Worm (Caenorhabditis elegans) whole organism, L1 larva: ENCODE measurements around the gene T10F2.2.
A peak's percentile ranks its signal among the peaks of the same experiment; 100 is the strongest.

ENCODE experiments used
- C34B4.2 ChIP-seq: sonication (generic microtip); optimal IDR thresholded peaks from 2 replicates; lab custom pipeline; 2017; ENCODE audit warnings: mild to moderate bottlenecking, missing genetic modification characterization, missing compliant biosample characterization
- Y116A8C.19 ChIP-seq: sonication (generic microtip); optimal IDR thresholded peaks from 2 replicates; lab custom pipeline; 2016; ENCODE audit warnings: missing compliant biosample characterization, missing genetic modification characterization, borderline replicate concordance
- aly-2 ChIP-seq: fragments of 150-350 bp; optimal IDR thresholded peaks from 2 replicates; lab custom pipeline; 2014; ENCODE audit warnings: missing biosample characterization, missing genetic modification characterization
- ceh-63 ChIP-seq: fragments of 200-800 bp; sonication (Bioruptor generic); optimal IDR thresholded peaks from 2 replicates; lab custom pipeline; 2018; ENCODE audit warnings: mild to moderate bottlenecking, missing genetic modification characterization, missing compliant biosample characterization
- ceh-82 ChIP-seq, 3 experiments: fragments of 150-350 bp in 1 of 3; sonication (generic microtip) in 2 of 3; optimal IDR thresholded peaks; 2 replicates each; lab custom pipeline; 2014 to 2017; ENCODE audit warnings: missing biosample characterization in 3 of 3, missing genetic modification characterization in 3 of 3
- ceh-88 ChIP-seq: fragments of 200-800 bp; sonication (Bioruptor generic); IDR thresholded peaks from 2 replicates; pipeline ENCODE4 v1.3.6; 2022; ENCODE audit warnings: missing genetic modification characterization, missing compliant biosample characterization
- ceh-90 ChIP-seq: sonication (generic microtip); optimal IDR thresholded peaks from 2 replicates; lab custom pipeline; 2016; ENCODE audit warnings: missing genetic modification characterization, missing compliant biosample characterization
- dpl-1 ChIP-seq, 3 experiments: fragments of 150-350 bp in 2 of 3; sonication (generic microtip) in 1 of 3; optimal IDR thresholded peaks; 2 replicates each; lab custom pipeline; 2014 to 2017; ENCODE audit warnings: missing biosample characterization in 3 of 3, missing genetic modification characterization in 3 of 3, missing genetic modification reagents in 3 of 3
- efl-1 ChIP-seq, 4 experiments: fragments of 150-350 bp; optimal IDR thresholded peaks in 3 of 4; peaks in 1 of 4; 1 replicate in 1 of 4; 2 replicates in 3 of 4; lab custom pipeline; 2014; ENCODE audit warnings: missing biosample characterization in 2 of 4, missing genetic modification characterization in 2 of 4, missing genetic modification reagents in 2 of 4
- efl-3 ChIP-seq: fragments of 200-800 bp; sonication (Bioruptor generic); optimal IDR thresholded peaks from 2 replicates; lab custom pipeline; 2018; ENCODE audit warnings: mild to moderate bottlenecking, missing genetic modification characterization, missing compliant biosample characterization
- ets-5 ChIP-seq: fragments of 200-800 bp; sonication (Bioruptor generic); IDR thresholded peaks from 2 replicates; pipeline ENCODE4 v1.3.6; 2022; ENCODE audit warnings: missing genetic modification characterization, missing compliant biosample characterization
- fos-1 ChIP-seq: fragments of 150-350 bp; optimal IDR thresholded peaks from 2 replicates; lab custom pipeline; 2014; ENCODE audit warnings: missing biosample characterization, missing genetic modification characterization
- grh-1 ChIP-seq: fragments of 200-800 bp; sonication (Bioruptor generic); IDR thresholded peaks from 2 replicates; pipeline ENCODE4 v1.3.6; 2022; ENCODE audit warnings: missing genetic modification reagents, missing genetic modification characterization, missing compliant biosample characterization
- hlh-17 ChIP-seq: fragments of 200-800 bp; sonication (Bioruptor generic); optimal IDR thresholded peaks from 2 replicates; lab custom pipeline; 2018; ENCODE audit warnings: missing genetic modification characterization, mild to moderate bottlenecking, missing compliant biosample characterization, moderate library complexity, borderline replicate concordance
- irx-1 ChIP-seq: sonication (generic microtip); optimal IDR thresholded peaks from 2 replicates; lab custom pipeline; 2016; ENCODE audit warnings: missing genetic modification characterization, missing compliant biosample characterization
- lin-14 ChIP-seq: fragments of 200-800 bp; sonication (Bioruptor generic); optimal IDR thresholded peaks from 2 replicates; lab custom pipeline; 2018; ENCODE audit warnings: mild to moderate bottlenecking, missing genetic modification characterization, moderate library complexity, missing compliant biosample characterization
- lin-35 ChIP-seq, 2 experiments: fragments of 150-350 bp; optimal IDR thresholded peaks; 2 replicates each; lab custom pipeline; 2014; ENCODE audit warnings: missing biosample characterization in 2 of 2, missing genetic modification characterization in 2 of 2, missing genetic modification reagents in 2 of 2
- lin-39 ChIP-seq: fragments of 150-350 bp; optimal IDR thresholded peaks from 2 replicates; lab custom pipeline; 2014; ENCODE audit warnings: missing biosample characterization, missing genetic modification reagents, missing genetic modification characterization
- lsy-2 ChIP-seq, 2 experiments: fragments of 150-350 bp; optimal IDR thresholded peaks; 2 replicates each; lab custom pipeline; 2014; ENCODE audit warnings: missing biosample characterization in 2 of 2, missing genetic modification characterization in 2 of 2
- mab-9 ChIP-seq: fragments of 200-800 bp; sonication (Bioruptor generic); IDR thresholded peaks from 2 replicates; pipeline ENCODE4 v1.3.6; 2022; ENCODE audit warnings: missing genetic modification reagents, missing genetic modification characterization, missing compliant biosample characterization
- mef-2 ChIP-seq: fragments of 150-350 bp; optimal IDR thresholded peaks from 2 replicates; lab custom pipeline; 2014; ENCODE audit warnings: missing biosample characterization, missing genetic modification characterization
- nhr-11 ChIP-seq: fragments of 150-350 bp; optimal IDR thresholded peaks from 2 replicates; lab custom pipeline; 2014; ENCODE audit warnings: missing biosample characterization, missing genetic modification characterization
- nhr-20 ChIP-seq: sonication (generic microtip); optimal IDR thresholded peaks from 2 replicates; lab custom pipeline; 2016; ENCODE audit warnings: mild to moderate bottlenecking, missing genetic modification characterization, missing compliant biosample characterization
- nhr-237 ChIP-seq: fragments of 150-350 bp; optimal IDR thresholded peaks from 2 replicates; lab custom pipeline; 2014; ENCODE audit warnings: missing biosample characterization, missing genetic modification characterization
- nhr-28 ChIP-seq: fragments of 150-350 bp; optimal IDR thresholded peaks from 2 replicates; lab custom pipeline; 2014; ENCODE audit warnings: missing biosample characterization, missing genetic modification characterization
- nhr-47 ChIP-seq: sonication (generic microtip); optimal IDR thresholded peaks from 2 replicates; lab custom pipeline; 2016; ENCODE audit warnings: mild to moderate bottlenecking, missing genetic modification characterization, moderate library complexity, missing compliant biosample characterization
- nhr-71 ChIP-seq: sonication (generic microtip); optimal IDR thresholded peaks from 2 replicates; lab custom pipeline; 2016; ENCODE audit warnings: mild to moderate bottlenecking, missing genetic modification characterization, moderate library complexity, missing compliant biosample characterization
- nhr-76 ChIP-seq: sonication (generic microtip); optimal IDR thresholded peaks from 2 replicates; lab custom pipeline; 2017; ENCODE audit warnings: missing biosample characterization, missing genetic modification characterization
- rnt-1 ChIP-seq: sonication (generic microtip); optimal IDR thresholded peaks from 2 replicates; lab custom pipeline; 2016; ENCODE audit warnings: mild to moderate bottlenecking, missing genetic modification characterization, moderate library complexity, missing compliant biosample characterization
- snpc-4 ChIP-seq: fragments of 150-350 bp; optimal IDR thresholded peaks from 2 replicates; lab custom pipeline; 2014; ENCODE audit warnings: missing biosample characterization, missing genetic modification characterization
- sptf-1 ChIP-seq: fragments of 150-350 bp; optimal IDR thresholded peaks from 2 replicates; lab custom pipeline; 2014; ENCODE audit warnings: missing biosample characterization, missing genetic modification characterization
- sup-37 ChIP-seq: fragments of 200-800 bp; sonication (Bioruptor generic); optimal IDR thresholded peaks from 2 replicates; lab custom pipeline; 2018; ENCODE audit warnings: mild to moderate bottlenecking, missing genetic modification characterization, missing compliant biosample characterization
- swsn-7 ChIP-seq: sonication (generic microtip); optimal IDR thresholded peaks from 2 replicates; lab custom pipeline; 2016; ENCODE audit warnings: missing genetic modification characterization, missing compliant biosample characterization
- tlp-1 ChIP-seq: fragments of 150-350 bp; optimal IDR thresholded peaks from 2 replicates; lab custom pipeline; 2014; ENCODE audit warnings: missing biosample characterization, missing genetic modification characterization
- unc-30 ChIP-seq: sonication (generic microtip); optimal IDR thresholded peaks from 2 replicates; lab custom pipeline; 2017; ENCODE audit warnings: missing biosample characterization, missing genetic modification characterization
- unc-98 ChIP-seq: fragments of 200-800 bp; sonication (Bioruptor generic); IDR thresholded peaks from 2 replicates; pipeline ENCODE4 v1.3.6; 2022; ENCODE audit warnings: missing genetic modification characterization, missing compliant biosample characterization
- zag-1 ChIP-seq: fragments of 150-350 bp; optimal IDR thresholded peaks from 2 replicates; lab custom pipeline; 2014; ENCODE audit warnings: missing biosample characterization, missing genetic modification characterization
- zip-4 ChIP-seq: fragments of 200-800 bp; sonication (Bioruptor generic); optimal IDR thresholded peaks from 2 replicates; lab custom pipeline; 2018; ENCODE audit warnings: mild to moderate bottlenecking, missing genetic modification characterization, moderate library complexity, missing compliant biosample characterization
- ztf-11 ChIP-seq, 2 experiments: sonication (generic microtip); optimal IDR thresholded peaks; 2 replicates each; lab custom pipeline; 2016 to 2017; ENCODE audit warnings: missing genetic modification characterization in 2 of 2, missing biosample characterization in 1 of 2, missing compliant biosample characterization in 1 of 2

The T10F2.2 gene

ce11 chrIII:5181217-5181616 lies 16.1 kb upstream of the T10F2.2 start:
- TF ChIP-seq fos-1 (tag; lab: Kevin White, UChicago), result no peak
- TF ChIP-seq mab-9, result no peak
- TF ChIP-seq lsy-2 (tag; optimal IDR thresholded peaks at IDR 0.05; lab: Kevin White, UChicago), result no peak
- TF ChIP-seq nhr-76, result no peak
- no peak for TF ChIP-seq C34B4.2 (tag; lab: Kevin White, UChicago)
- no peak for TF ChIP-seq sup-37 (GFP tag; lab: Kevin White, UChicago)
- no peak for TF ChIP-seq unc-98 (GFP tag; lab: Robert Waterston, UW)
- TF ChIP-seq efl-1 (optimal IDR thresholded peaks at IDR 0.05; lab: Kevin White, UChicago), result no peak
- peak in 1 of 2 experiments; percentile 52 for TF ChIP-seq efl-1 (GFP tag; optimal IDR thresholded peaks at IDR 0.05 in 1 of 2; lab: Kevin White, UChicago)
- no peak for TF ChIP-seq ceh-82 (tag; optimal IDR thresholded peaks at IDR 0.05; lab: Kevin White, UChicago)
- peak in 1 of 2 experiments; percentile 34 for TF ChIP-seq lin-35 (GFP tag; optimal IDR thresholded peaks at IDR 0.05; lab: Kevin White, UChicago)
- TF ChIP-seq ceh-63 (GFP tag; lab: Kevin White, UChicago), result no peak
- no peak for TF ChIP-seq lin-39 (tag; lab: Kevin White, UChicago)
- TF ChIP-seq swsn-7 (tag; lab: Kevin White, UChicago), result no peak
- no peak for TF ChIP-seq ceh-88 (GFP tag; lab: Robert Waterston, UW)
- TF ChIP-seq dpl-1 (GFP tag; optimal IDR thresholded peaks at IDR 0.05; lab: Kevin White, UChicago), result peak in 1 of 3 experiments; percentile 51
- TF ChIP-seq nhr-47 (tag; lab: Kevin White, UChicago), result no peak
- TF ChIP-seq ets-5, result no peak

- TF ChIP-seq nhr-237 (no peak), efl-1 (optimal IDR thresholded peaks at IDR 0.05; lab: Kevin White, UChicago) (no peak), efl-1 (GFP tag; optimal IDR thresholded peaks at IDR 0.05 in 1 of 2; lab: Kevin White, UChicago) (peak in 1 of 2 experiments; percentile 71), lsy-2 (tag; optimal IDR thresholded peaks at IDR 0.05; lab: Kevin White, UChicago) (peak in 1 of 2 experiments; percentile 23), lin-14 (peak; percentile 24)
Measured at ce11 chrIII:5180588-5180987, 15.5 kb upstream of the T10F2.2 start.

ce11 chrIII:5179166-5179565 lies 14.1 kb upstream of the T10F2.2 start:
- TF ChIP-seq nhr-71 (tag; lab: Kevin White, UChicago) (no peak), efl-1 (optimal IDR thresholded peaks at IDR 0.05; lab: Kevin White, UChicago) (peak in 1 of 2 experiments; percentile 3), efl-1 (GFP tag; optimal IDR thresholded peaks at IDR 0.05 in 1 of 2; lab: Kevin White, UChicago) (peak in 1 of 2 experiments; percentile 10)

ce11 chrIII:5173622-5174021 lies 8.5 kb upstream of the T10F2.2 start, which contains the start of gene cid-1:
Gene cid-1, plus strand, starts transcription at chrIII:5173922.
- TF ChIP-seq aly-2 (tag; lab: Kevin White, UChicago) (no peak), zag-1 (tag; lab: Kevin White, UChicago) (no peak), snpc-4 (tag; lab: Kevin White, UChicago) (no peak)
- TF ChIP-seq, all 84 proteins: peak for 0

- TF ChIP-seq nhr-20 (tag; lab: Kevin White, UChicago) (no peak), mef-2 (no peak), rnt-1 (tag; lab: Kevin White, UChicago) (no peak), grh-1 (no peak), Y116A8C.19 (tag; lab: Kevin White, UChicago) (no peak), unc-30 (no peak), nhr-237 (no peak), ztf-11 (tag; optimal IDR thresholded peaks at IDR 0.05; lab: Kevin White, UChicago) (no peak), sptf-1 (tag; lab: Kevin White, UChicago) (no peak), irx-1 (no peak), snpc-4 (tag; lab: Kevin White, UChicago) (no peak), ceh-90 (tag; lab: Kevin White, UChicago) (no peak), nhr-28 (tag; lab: Kevin White, UChicago) (no peak), swsn-7 (tag; lab: Kevin White, UChicago) (no peak), nhr-11 (no peak), zip-4 (GFP tag; lab: Kevin White, UChicago) (no peak), hlh-17 (GFP tag; lab: Kevin White, UChicago) (no peak), efl-3 (no peak), tlp-1 (tag; lab: Kevin White, UChicago) (no peak)
- TF ChIP-seq, all 84 proteins: peak for 0
Measured at ce11 chrIII:5173139-5173538, 8.0 kb upstream of the T10F2.2 start, which contains the start of gene emb-1. Gene emb-1, plus strand, starts transcription at chrIII:5173439.
